Fruit fly (Drosophila melanogaster): ENCODE measurements around the gene CG5023.

CG5023 gene

DNA sequence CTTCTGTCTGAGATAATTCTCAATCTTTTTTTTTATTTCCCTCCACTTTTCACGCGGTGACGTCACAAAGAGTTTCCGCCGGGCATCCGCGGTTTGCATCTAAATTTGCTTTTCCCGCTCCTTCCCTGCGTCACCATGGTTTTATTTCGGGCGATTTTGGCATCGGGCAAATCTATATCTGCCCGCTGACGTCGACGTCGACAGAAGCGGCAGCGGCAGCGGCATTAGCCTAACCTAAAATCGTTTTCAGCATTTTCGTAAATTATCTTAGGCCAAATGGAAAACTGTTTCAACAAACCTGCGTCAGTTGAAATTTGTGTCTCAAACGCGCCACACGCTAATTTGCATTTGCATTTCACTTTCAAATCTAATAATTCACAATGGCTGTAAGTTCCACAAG lies at the start of gene CG5023:
TSS of gene CG5023 (plus strand) at position 301 of the 400 bp plus-strand sequence.
- TF ChIP-seq CG8478 (optimal IDR thresholded peaks at IDR 0.05) (no peak), CTCF (optimal IDR thresholded peaks at IDR 0.05) (no peak)

dm6 chr3R:20120760-20121159 lies 48.5 kb upstream of the CG5023 start, which contains the start of gene Gr92a:
Gene Gr92a, plus strand, starts transcription at chr3R:20121060.
- TF ChIP-seq CTCF (optimal IDR thresholded peaks at IDR 0.05) (no peak), CG8478 (optimal IDR thresholded peaks at IDR 0.05) (no peak)

- TF ChIP-seq CG8478 (optimal IDR thresholded peaks at IDR 0.05) (no peak), CTCF (optimal IDR thresholded peaks at IDR 0.05) (no peak)
Measured at dm6 chr3R:20124394-20124793, 44.8 kb upstream of the CG5023 start.

- peak; percentile 21 to 38 for TF ChIP-seq CTCF (optimal IDR thresholded peaks at IDR 0.05)
- TF ChIP-seq CG8478 (optimal IDR thresholded peaks at IDR 0.05), result no peak
Measured at dm6 chr3R:20154657-20155056, 14.6 kb upstream of the CG5023 start.

dm6 chr3R:20167635-20168395 lies 1.4 kb upstream of the CG5023 start:
- TF ChIP-seq CG8478 (optimal IDR thresholded peaks at IDR 0.05), result no peak
- TF ChIP-seq CTCF (optimal IDR thresholded peaks at IDR 0.05), result no peak

DNA sequence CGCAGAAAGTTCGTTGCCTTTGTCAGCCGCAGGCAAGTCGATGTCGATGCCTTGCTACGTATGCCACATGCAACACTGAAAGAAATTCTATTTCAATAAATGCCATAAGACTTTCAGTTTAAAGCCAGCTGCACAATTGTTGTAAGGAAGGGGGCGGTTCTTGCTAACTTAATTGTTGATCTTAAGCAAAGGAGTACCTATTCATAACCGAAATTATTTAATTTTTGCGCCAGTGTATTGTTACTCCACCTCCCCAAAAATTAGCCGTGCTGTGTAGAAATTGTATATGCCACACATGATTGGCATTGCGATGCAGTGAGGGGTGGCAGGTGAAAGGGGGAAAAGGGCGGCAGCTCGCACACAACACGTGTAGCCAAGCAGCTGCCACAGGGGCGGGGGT lies 15.8 kb downstream of the CG5023 start:
- TF ChIP-seq CG8478 (optimal IDR thresholded peaks at IDR 0.05) (no peak), CTCF (optimal IDR thresholded peaks at IDR 0.05) (no peak)

- no peak for TF ChIP-seq CTCF (optimal IDR thresholded peaks at IDR 0.05)
- no peak for TF ChIP-seq CG8478 (optimal IDR thresholded peaks at IDR 0.05)
Measured at dm6 chr3R:20204478-20205030, 35.3 kb downstream of the CG5023 start, which contains the start of gene Nlg4. Gene Nlg4, plus strand, starts transcription at chr3R:20204809.

DNA sequence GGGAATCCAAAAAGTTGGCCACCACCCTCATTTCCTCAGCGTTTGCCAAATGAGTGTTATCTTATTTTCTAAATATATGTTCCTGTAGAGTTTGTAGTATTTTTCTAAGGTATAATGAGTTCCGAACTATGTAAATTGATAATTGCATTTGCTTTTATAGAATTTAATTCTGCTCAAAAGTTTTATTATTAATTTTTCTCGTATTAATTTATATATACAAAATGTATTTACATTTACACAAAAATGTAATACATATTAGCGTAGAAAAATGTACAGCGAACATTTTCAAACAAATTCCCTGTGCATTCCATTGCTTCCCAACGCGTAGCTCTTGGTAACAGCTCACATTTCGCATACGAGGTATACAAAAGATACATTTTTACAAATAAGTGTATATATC lies 40.5 kb downstream of the CG5023 start, which contains the start of gene CG17199:
TSS of gene CG17199 (minus strand) at position 101 of the 400 bp plus-strand sequence.
- no peak for TF ChIP-seq CTCF (optimal IDR thresholded peaks at IDR 0.05)
- no peak for TF ChIP-seq CG8478 (optimal IDR thresholded peaks at IDR 0.05)

All from S2 (cell line).